Worm (Caenorhabditis elegans) whole organism, L4 larva: ENCODE results near the gene rps-25.
A peak's percentile ranks its signal among the peaks of the same experiment; 100 is the strongest.

Experiments
- F37D6.2 ChIP-seq: sonication (generic microtip); optimal IDR thresholded peaks from 2 replicates; lab custom pipeline; 2016; ENCODE audit warnings: mild to moderate bottlenecking, missing genetic modification characterization, missing compliant biosample characterization
- Y48G9A.11 ChIP-seq: fragments of 200-800 bp; sonication (Bioruptor generic); IDR thresholded peaks from 2 replicates; pipeline ENCODE4 v1.3.6; 2022; ENCODE audit warnings: missing genetic modification reagents, missing genetic modification characterization, missing compliant biosample characterization
- Y5F2A.4 ChIP-seq: fragments of 200-800 bp; sonication (Bioruptor generic); optimal IDR thresholded peaks from 2 replicates; lab custom pipeline; 2018; ENCODE audit warnings: mild to moderate bottlenecking, missing genetic modification characterization, missing compliant biosample characterization
- aha-1 ChIP-seq: fragments of 150-350 bp; peaks from one replicate; lab custom pipeline; 2014; ENCODE audit warnings: missing biosample characterization, missing genetic modification characterization
- arid-1 ChIP-seq: fragments of 200-800 bp; sonication (Bioruptor generic); conservative IDR thresholded peaks from 2 replicates; pipeline ENCODE4 v1.3.6; 2022; ENCODE audit warnings: missing genetic modification reagents, missing genetic modification characterization, missing compliant biosample characterization
- ceh-32 ChIP-seq: sonication (generic microtip); optimal IDR thresholded peaks from 2 replicates; lab custom pipeline; 2016; ENCODE audit warnings: mild to moderate bottlenecking, missing genetic modification characterization, missing compliant biosample characterization; ENCODE audit not compliant: poor library complexity
- ces-1 ChIP-seq: fragments of 150-350 bp; sonication (generic microtip); optimal IDR thresholded peaks from 4 replicates; lab custom pipeline; 2014; ENCODE audit warnings: missing biosample characterization, missing genetic modification reagents, missing genetic modification characterization
- cey-2 ChIP-seq: sonication (generic microtip); optimal IDR thresholded peaks from 3 replicates; lab custom pipeline; 2017; ENCODE audit warnings: missing genetic modification characterization, mild to moderate bottlenecking, missing compliant biosample characterization, antibody characterized with exemption, borderline replicate concordance; ENCODE audit not compliant: insufficient read depth
- daf-19 ChIP-seq: fragments of 200-800 bp; sonication (Bioruptor generic); conservative IDR thresholded peaks from 2 replicates; pipeline ENCODE4 v1.3.6; 2022; ENCODE audit warnings: missing genetic modification characterization, missing compliant biosample characterization
- daf-8 ChIP-seq: fragments of 200-800 bp; sonication (Bioruptor generic); IDR thresholded peaks from 2 replicates; pipeline ENCODE4 v1.3.6; 2022; ENCODE audit warnings: missing genetic modification characterization, missing compliant biosample characterization
- dmd-9 ChIP-seq: fragments of 200-800 bp; sonication (Bioruptor generic); IDR thresholded peaks from 2 replicates; pipeline ENCODE4 v1.3.6; 2022; ENCODE audit warnings: missing genetic modification reagents, missing genetic modification characterization, missing compliant biosample characterization
- egl-27 ChIP-seq: sonication (generic microtip); optimal IDR thresholded peaks from 3 replicates; lab custom pipeline; 2017; ENCODE audit warnings: missing biosample characterization, missing genetic modification reagents, missing genetic modification characterization
- egl-43 ChIP-seq: fragments of 200-800 bp; sonication (Bioruptor generic); IDR thresholded peaks from 2 replicates; pipeline ENCODE4 v1.3.6; 2022; ENCODE audit warnings: missing genetic modification reagents, missing genetic modification characterization, missing compliant biosample characterization
- fkh-10 ChIP-seq: fragments of 150-350 bp; optimal IDR thresholded peaks from 2 replicates; lab custom pipeline; 2014; ENCODE audit warnings: missing biosample characterization, missing genetic modification reagents, missing genetic modification characterization
- gei-8 ChIP-seq: fragments of 200-800 bp; sonication (Bioruptor generic); optimal IDR thresholded peaks from 2 replicates; lab custom pipeline; 2018; ENCODE audit warnings: mild to moderate bottlenecking, missing genetic modification characterization, missing compliant biosample characterization
- lim-7 ChIP-seq: fragments of 200-800 bp; sonication (Bioruptor generic); IDR thresholded peaks from 2 replicates; pipeline ENCODE4 v1.3.6; 2022; ENCODE audit warnings: missing genetic modification characterization, missing compliant biosample characterization
- lin-15B ChIP-seq: fragments of 150-350 bp; sonication (generic microtip); optimal IDR thresholded peaks from 3 replicates; lab custom pipeline; 2014; ENCODE audit warnings: missing biosample characterization, missing genetic modification characterization
- lin-29 ChIP-seq: fragments of 200-800 bp; sonication (Bioruptor generic); IDR thresholded peaks from 2 replicates; pipeline ENCODE4 v1.3.6; 2022; ENCODE audit warnings: missing genetic modification reagents, missing genetic modification characterization, missing compliant biosample characterization
- lsy-2 ChIP-seq, 2 experiments: fragments of 150-350 bp in 1 of 2; sonication (generic microtip) in 1 of 2; optimal IDR thresholded peaks; 2 replicates each; lab custom pipeline; 2014 to 2017; ENCODE audit warnings: missing biosample characterization in 2 of 2, missing genetic modification characterization in 2 of 2
- madf-5 ChIP-seq, 2 experiments: fragments of 200-800 bp; sonication (Bioruptor generic); IDR thresholded peaks; 2 replicates each; pipeline ENCODE4 v1.3.6; 2022; ENCODE audit warnings: missing compliant biosample characterization in 2 of 2, missing genetic modification characterization in 2 of 2
- mdt-29 ChIP-seq: fragments of 200-800 bp; sonication (Bioruptor generic); IDR thresholded peaks from 2 replicates; pipeline ENCODE4 v1.3.6; 2022; ENCODE audit warnings: missing genetic modification reagents, missing genetic modification characterization, missing compliant biosample characterization
- nhr-102 ChIP-seq: sonication (generic microtip); optimal IDR thresholded peaks from 2 replicates; lab custom pipeline; 2016; ENCODE audit warnings: mild to moderate bottlenecking, missing genetic modification characterization, moderate library complexity, missing compliant biosample characterization
- nhr-11 ChIP-seq: fragments of 150-350 bp; optimal IDR thresholded peaks from 2 replicates; lab custom pipeline; 2014; ENCODE audit warnings: missing biosample characterization, missing genetic modification characterization
- nhr-28 ChIP-seq: fragments of 150-350 bp; optimal IDR thresholded peaks from 2 replicates; lab custom pipeline; 2014; ENCODE audit warnings: missing biosample characterization, missing genetic modification characterization
- nhr-76 ChIP-seq: fragments of 150-350 bp; optimal IDR thresholded peaks from 2 replicates; lab custom pipeline; 2014; ENCODE audit warnings: missing biosample characterization, missing genetic modification characterization
- sdz-12 ChIP-seq: fragments of 200-800 bp; sonication (Bioruptor generic); optimal IDR thresholded peaks from 2 replicates; lab custom pipeline; 2018; ENCODE audit warnings: mild to moderate bottlenecking, missing genetic modification characterization, missing compliant biosample characterization
- skn-1 ChIP-seq: fragments of 150-350 bp; optimal IDR thresholded peaks from 2 replicates; lab custom pipeline; 2014; ENCODE audit warnings: missing biosample characterization, missing genetic modification characterization
- snpc-1.2 ChIP-seq: fragments of 200-800 bp; sonication (Bioruptor generic); IDR thresholded peaks from 2 replicates; pipeline ENCODE4 v1.3.6; 2022; ENCODE audit warnings: missing genetic modification reagents, missing genetic modification characterization, missing compliant biosample characterization
- spr-1 ChIP-seq: sonication (generic microtip); optimal IDR thresholded peaks from 2 replicates; lab custom pipeline; 2016; ENCODE audit warnings: mild to moderate bottlenecking, missing genetic modification characterization, missing compliant biosample characterization
- tag-97 ChIP-seq: fragments of 200-800 bp; sonication (Bioruptor generic); IDR thresholded peaks from 2 replicates; pipeline ENCODE4 v1.3.6; 2022; ENCODE audit warnings: missing genetic modification characterization, missing compliant biosample characterization
- unc-130 ChIP-seq: sonication (generic microtip); optimal IDR thresholded peaks from 2 replicates; lab custom pipeline; 2016; ENCODE audit warnings: missing genetic modification reagents, missing genetic modification characterization, missing compliant biosample characterization
- unc-39 ChIP-seq: sonication (generic microtip); optimal IDR thresholded peaks from 2 replicates; lab custom pipeline; 2017; ENCODE audit warnings: missing biosample characterization, missing genetic modification characterization
- unc-62 ChIP-seq, 3 experiments: fragments of 150-350 bp in 1 of 3; sonication (generic microtip); optimal IDR thresholded peaks in 2 of 3; peaks in 1 of 3; 1 replicate in 1 of 3; 2 replicates in 2 of 3; lab custom pipeline; 2014 to 2017; ENCODE audit warnings: missing biosample characterization in 3 of 3, missing genetic modification characterization in 3 of 3, missing genetic modification reagents in 3 of 3, missing genotype in 1 of 3
- vab-7 ChIP-seq: fragments of 200-800 bp; sonication (Bioruptor generic); IDR thresholded peaks from 2 replicates; pipeline ENCODE4 v1.3.6; 2022; ENCODE audit warnings: missing genetic modification reagents, missing genetic modification characterization, missing compliant biosample characterization
- zag-1 ChIP-seq: fragments of 150-350 bp; optimal IDR thresholded peaks from 2 replicates; lab custom pipeline; 2014; ENCODE audit warnings: missing biosample characterization, missing genetic modification characterization
- ztf-7 ChIP-seq: fragments of 150-350 bp; optimal IDR thresholded peaks from 2 replicates; lab custom pipeline; 2014; ENCODE audit warnings: missing biosample characterization, missing genetic modification characterization

The rps-25 gene

DNA sequence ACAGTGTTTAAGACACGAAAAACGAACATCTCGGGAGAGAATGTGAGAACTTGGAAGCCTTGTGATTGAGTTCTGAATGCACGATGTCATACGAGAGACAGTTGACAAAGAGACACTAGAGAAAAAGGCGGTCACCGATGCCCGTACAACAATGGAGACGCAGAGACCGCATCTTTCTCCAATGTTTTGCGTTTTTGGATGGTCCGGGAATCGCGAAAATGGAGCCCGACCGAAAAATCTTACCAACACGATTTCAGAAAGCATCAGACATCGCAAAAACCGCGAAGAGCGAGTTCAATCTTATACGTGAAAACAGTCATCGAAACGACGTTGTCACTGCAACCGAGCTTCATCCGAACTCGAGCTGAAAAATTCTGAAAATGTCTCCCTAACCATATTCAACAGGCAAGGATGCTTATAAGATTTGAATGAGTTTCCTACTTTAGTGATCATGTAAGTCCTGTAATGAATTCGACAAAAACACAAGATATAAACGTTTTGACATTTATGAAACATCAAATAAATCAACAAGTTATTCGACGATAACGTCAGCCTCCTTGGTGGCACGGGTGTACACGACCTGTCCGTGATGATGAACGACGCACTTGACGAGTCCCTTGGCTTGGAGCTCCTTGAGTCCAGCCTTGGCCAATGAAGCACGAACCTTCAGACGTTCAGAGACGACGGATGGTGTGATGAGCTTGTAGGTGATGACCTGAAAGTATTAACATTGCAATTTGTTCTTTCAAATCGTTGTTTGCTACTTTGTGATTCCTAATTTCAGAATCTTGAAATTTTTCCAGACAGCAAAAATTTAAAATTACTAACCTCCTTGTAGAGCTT, 582 bp downstream of the rps-25 start, which contains the start of gene inx-7 (continued):
- TF ChIP-seq unc-62 (GFP tag; optimal IDR thresholded peaks at IDR 0.05 in 1 of 2; lab: Kevin White, UChicago) (peak in 1 of 2 experiments; percentile 83), unc-62 (tag; optimal IDR thresholded peaks at IDR 0.05; lab: Kevin White, UChicago) (no peak), nhr-11 (tag; lab: Kevin White, UChicago) (no peak), lim-7 (no peak), fkh-10 (GFP tag; lab: Kevin White, UChicago) (no peak), nhr-76 (tag; lab: Kevin White, UChicago) (no peak), F37D6.2 (no peak), gei-8 (GFP tag; lab: Kevin White, UChicago) (no peak), mdt-29 (GFP tag; lab: Robert Waterston, UW) (peak; percentile 32; the same call in 1 of the 2 replicates), nhr-102 (tag; lab: Kevin White, UChicago) (no peak), cey-2 (tag; lab: Kevin White, UChicago) (no peak), lin-15B (tag; lab: Kevin White, UChicago) (no peak), nhr-28 (tag; lab: Kevin White, UChicago) (no peak), madf-5 (GFP tag; IDR thresholded peaks at IDR 0.05; lab: Robert Waterston, UW) (no peak), daf-8 (GFP tag; lab: Robert Waterston, UW) (no peak), zag-1 (tag; lab: Kevin White, UChicago) (no peak), ces-1 (GFP tag; lab: Kevin White, UChicago) (no peak), spr-1 (no peak), dmd-9 (no peak), daf-19 (GFP tag; lab: Robert Waterston, UW) (no peak), snpc-1.2 (GFP tag; lab: Robert Waterston, UW) (peak; percentile 97), sdz-12 (no peak), arid-1 (GFP tag; lab: Robert Waterston, UW) (0 out of 2 replicates have a peak, but pooled peaks have one; percentile 59)

DNA sequence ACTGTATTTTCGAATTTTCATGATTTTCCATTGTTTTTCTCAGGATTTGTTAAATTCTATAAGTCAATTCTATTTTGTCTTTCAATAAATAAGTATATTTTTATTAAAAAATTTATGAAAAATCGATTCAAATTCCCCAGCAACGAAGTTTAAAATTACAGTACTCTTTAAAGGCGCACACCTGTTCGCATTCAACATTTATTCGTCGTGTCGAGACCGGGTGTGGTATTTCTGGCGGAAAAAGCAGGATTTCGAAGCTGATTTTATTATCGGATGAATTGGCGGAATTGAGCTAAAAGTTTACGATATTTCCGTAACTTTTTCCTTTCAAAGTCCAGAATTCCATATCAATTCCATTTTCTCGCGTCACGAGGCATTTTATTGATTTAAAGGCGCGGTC, 1.9 kb downstream of the rps-25 start:
- no peak for TF ChIP-seq lin-15B (tag; lab: Kevin White, UChicago)
- TF ChIP-seq snpc-1.2 (GFP tag; lab: Robert Waterston, UW): peak; percentile 55; the same call in 1 of the 2 replicates

DNA sequence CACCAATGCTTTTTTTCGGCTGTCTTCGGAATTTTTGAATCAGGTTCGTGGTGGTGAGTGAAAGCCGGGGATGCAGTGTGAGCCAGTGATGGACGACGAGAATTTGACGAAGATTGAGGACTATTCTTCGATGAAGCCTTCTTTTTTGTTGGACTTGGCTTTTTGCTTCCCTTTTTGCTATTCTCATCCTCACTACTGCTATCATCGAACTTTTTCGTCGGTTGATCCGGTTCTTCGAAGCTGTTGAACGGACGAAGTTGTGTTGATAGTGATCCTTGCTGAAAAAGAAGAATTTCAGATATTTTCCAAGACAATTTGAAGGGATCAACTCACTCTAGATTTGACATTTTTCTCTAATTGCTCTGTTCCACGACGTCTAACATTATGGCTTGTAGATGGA, 3.2 kb downstream of the rps-25 start:
- TF ChIP-seq aha-1 (tag; lab: Kevin White, UChicago): peak; percentile 96
- TF ChIP-seq vab-7: no peak
- no peak for TF ChIP-seq lsy-2 (tag; optimal IDR thresholded peaks at IDR 0.05; lab: Kevin White, UChicago)
- no peak for TF ChIP-seq ceh-32 (tag; lab: Kevin White, UChicago)
- no peak for TF ChIP-seq egl-43 (GFP tag; lab: Robert Waterston, UW)
- no peak for TF ChIP-seq tag-97 (GFP tag; lab: Robert Waterston, UW)
- TF ChIP-seq unc-39: no peak
- no peak for TF ChIP-seq gei-8 (GFP tag; lab: Kevin White, UChicago)
- TF ChIP-seq Y5F2A.4 (GFP tag; lab: Kevin White, UChicago): no peak
- no peak for TF ChIP-seq Y48G9A.11 (GFP tag; lab: Robert Waterston, UW)
- no peak for TF ChIP-seq lin-29 (GFP tag; lab: Robert Waterston, UW)
- TF ChIP-seq egl-27 (tag; lab: Kevin White, UChicago): no peak
- no peak for TF ChIP-seq skn-1 (tag; lab: Kevin White, UChicago)
- TF ChIP-seq ztf-7 (tag; lab: Kevin White, UChicago): no peak
- no peak for TF ChIP-seq nhr-28 (tag; lab: Kevin White, UChicago)
- TF ChIP-seq unc-62 (GFP tag; optimal IDR thresholded peaks at IDR 0.05 in 1 of 2; lab: Kevin White, UChicago): peak in 1 of 2 experiments; percentile 90
- no peak for TF ChIP-seq unc-62 (tag; optimal IDR thresholded peaks at IDR 0.05; lab: Kevin White, UChicago)
- TF ChIP-seq unc-130 (GFP tag; lab: Kevin White, UChicago): no peak
- TF ChIP-seq, all 104 proteins: peak for 2
